Fruit fly (Drosophila melanogaster): ENCODE measurements around the gene TpnC73F.

DNA sequence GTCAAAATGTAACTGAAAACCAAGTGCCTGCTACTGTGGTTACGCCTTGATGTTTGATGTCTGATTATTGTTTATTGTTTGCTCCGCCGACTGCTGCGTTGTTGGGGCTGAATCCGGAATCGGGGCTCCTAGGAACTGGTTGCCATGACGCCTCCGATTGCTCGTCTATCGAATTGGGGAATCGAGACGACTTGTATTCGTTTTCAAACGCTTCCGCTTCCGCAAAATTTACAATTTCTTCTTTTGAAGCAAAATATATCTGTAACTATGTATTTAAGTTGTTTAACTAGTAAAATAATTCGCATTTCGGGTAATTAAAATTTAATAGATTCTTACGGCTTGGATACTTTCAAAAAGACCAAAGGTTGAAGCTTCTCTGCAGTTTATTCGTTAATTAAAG is 23.1 kb upstream of the TpnC73F start, which contains the start of gene CG6652:
- TF ChIP-seq CTCF (optimal IDR thresholded peaks at IDR 0.05) (no peak), CG8478 (optimal IDR thresholded peaks at IDR 0.05) (no peak)

Measured in S2 (cell line).